Fruit fly (Drosophila melanogaster): Measurements from ENCODE around the gene CG9458.

CG9458 gene

dm6 chr3R:9791177-9791806 lies 28.4 kb downstream of the CG9458 start, which contains the start of the genes CG12945 and CG8507 (continued):
- TF ChIP-seq bsh (GFP tag; optimal IDR thresholded peaks at IDR 0.05): peak in 1 of 2 experiments; percentile 20
- TF ChIP-seq CG9727 (GFP tag; optimal IDR thresholded peaks at IDR 0.05): peak; percentile 42
- TF ChIP-seq CG2129 (GFP tag; IDR thresholded peaks at IDR 0.05; ENCODE audit: partially characterized antibody): no peak
- peak; percentile 66 for TF ChIP-seq Rfx (GFP tag; IDR thresholded peaks at IDR 0.05)
- TF ChIP-seq CG30403 (GFP tag; optimal IDR thresholded peaks at IDR 0.05): peak; percentile 67
- TF ChIP-seq Rx (GFP tag; IDR thresholded peaks at IDR 0.05): no peak
- no peak for TF ChIP-seq CG11093 (GFP tag; IDR thresholded peaks at IDR 0.05)
- peak; percentile 26 for TF ChIP-seq Dad (GFP tag; optimal IDR thresholded peaks at IDR 0.05)
- no peak for TF ChIP-seq CG4360 (GFP tag; IDR thresholded peaks at IDR 0.05)
- no peak for TF ChIP-seq gsb (GFP tag; IDR thresholded peaks at IDR 0.05)
- TF ChIP-seq lov (optimal IDR thresholded peaks at IDR 0.05): no peak
- TF ChIP-seq lov (GFP tag; IDR thresholded peaks at IDR 0.05): no peak
- TF ChIP-seq kni (GFP tag; optimal IDR thresholded peaks at IDR 0.05): no peak
- TF ChIP-seq CG3407 (GFP tag; optimal IDR thresholded peaks at IDR 0.05): no peak
- no peak for TF ChIP-seq Doc2 (GFP tag; IDR thresholded peaks at IDR 0.05)
- no peak for TF ChIP-seq CG6813 (GFP tag; optimal IDR thresholded peaks at IDR 0.05)
- no peak for TF ChIP-seq ato (GFP tag; IDR thresholded peaks at IDR 0.05; ENCODE audit: partially characterized antibody)
- peak; percentile 58 for TF ChIP-seq CG10147 (GFP tag; optimal IDR thresholded peaks at IDR 0.05)
- no peak for TF ChIP-seq CG31388 (GFP tag; optimal IDR thresholded peaks at IDR 0.05)
- no peak for TF ChIP-seq CG15073 (GFP tag; optimal IDR thresholded peaks at IDR 0.05)
- TF ChIP-seq CG10979 (tag; optimal IDR thresholded peaks at IDR 0.05): peak; percentile 31
- TF ChIP-seq gro (GFP tag; optimal IDR thresholded peaks at IDR 0.05): no peak
- TF ChIP-seq Jarid2 (GFP tag; optimal IDR thresholded peaks at IDR 0.05): no peak
- TF ChIP-seq Opbp (GFP tag; IDR thresholded peaks at IDR 0.05; ENCODE audit: partially characterized antibody): no peak
- no peak for TF ChIP-seq CG7357 (GFP tag; IDR thresholded peaks at IDR 0.05)
- TF ChIP-seq hkb (optimal IDR thresholded peaks at IDR 0.05): no peak
- TF ChIP-seq hkb (GFP tag; IDR thresholded peaks at IDR 0.05): no peak
- no peak for TF ChIP-seq fd3F (GFP tag; optimal IDR thresholded peaks at IDR 0.05)
- no peak for TF ChIP-seq Eip74EF (GFP tag; optimal IDR thresholded peaks at IDR 0.05)
- peak; percentile 35 for TF ChIP-seq CG12942 (GFP tag; optimal IDR thresholded peaks at IDR 0.05)
- no peak for TF ChIP-seq sd (tag; optimal IDR thresholded peaks at IDR 0.05)
- TF ChIP-seq CG9876 (GFP tag; optimal IDR thresholded peaks at IDR 0.05): no peak
- TF ChIP-seq Side (GFP tag; optimal IDR thresholded peaks at IDR 0.05): no peak
- no peak for TF ChIP-seq ftz-f1 (GFP tag; optimal IDR thresholded peaks at IDR 0.05)
- no peak for TF ChIP-seq Deaf1 (tag; optimal IDR thresholded peaks at IDR 0.05)
- TF ChIP-seq CG4730 (GFP tag; IDR thresholded peaks at IDR 0.05): no peak
- no peak for TF ChIP-seq ATbp (GFP tag; optimal IDR thresholded peaks at IDR 0.05)
- peak; percentile 57 for TF ChIP-seq Fer1 (GFP tag; optimal IDR thresholded peaks at IDR 0.05)
- no peak for TF ChIP-seq CG11085 (GFP tag; IDR thresholded peaks at IDR 0.05)
- no peak for TF ChIP-seq B-H2 (GFP tag; optimal IDR thresholded peaks at IDR 0.05)
- no peak for TF ChIP-seq stc (GFP tag; IDR thresholded peaks at IDR 0.05)
- TF ChIP-seq ken (GFP tag; IDR thresholded peaks at IDR 0.05): 0 out of 3 replicates have a peak, but pooled peaks have one; percentile 28
- TF ChIP-seq CG6765 (GFP tag; optimal IDR thresholded peaks at IDR 0.05): no peak
- no peak for TF ChIP-seq kah (GFP tag; optimal IDR thresholded peaks at IDR 0.05)
- peak; percentile 28 for TF ChIP-seq Blimp-1 (GFP tag; optimal IDR thresholded peaks at IDR 0.05)
- TF ChIP-seq CG12299 (tag; optimal IDR thresholded peaks at IDR 0.05): no peak
- TF ChIP-seq CG17829 (tag; optimal IDR thresholded peaks at IDR 0.05): peak; percentile 54
- TF ChIP-seq CG43689 (GFP tag; IDR thresholded peaks at IDR 0.05): no peak
- TF ChIP-seq E2f1 (GFP tag; IDR thresholded peaks at IDR 0.05): no peak
- no peak for TF ChIP-seq crol (GFP tag; IDR thresholded peaks at IDR 0.05)
- peak; percentile 63 for TF ChIP-seq grau (tag; optimal IDR thresholded peaks at IDR 0.05)
